Fruit fly (Drosophila melanogaster): ENCODE results near the gene Lar.

dm6 chr2L:19586436-19587333, at the start of gene Lar:
- no peak for TF ChIP-seq CG8478 (optimal IDR thresholded peaks at IDR 0.05)
- TF ChIP-seq CTCF (optimal IDR thresholded peaks at IDR 0.05), result peak; percentile 7 to 28
